Worm (Caenorhabditis elegans) whole organism, young adult: ENCODE results near the gene fbxa-39.
A peak's percentile ranks its signal among the peaks of the same experiment; 100 is the strongest.

Experiments used
- B0019.2 ChIP-seq: fragments of 200-800 bp; sonication (Bioruptor generic); conservative IDR thresholded peaks from 2 replicates; pipeline ENCODE4 v1.3.6; 2022; ENCODE audit warnings: missing genetic modification reagents, missing genetic modification characterization, missing compliant biosample characterization
- B0035.1 ChIP-seq: sonication (generic microtip); optimal IDR thresholded peaks from 2 replicates; lab custom pipeline; 2016; ENCODE audit warnings: missing genetic modification characterization, mild to moderate bottlenecking, missing compliant biosample characterization, missing genotype, missing genetic modification reagents
- F22D6.2 ChIP-seq: sonication (generic microtip); optimal IDR thresholded peaks from 2 replicates; lab custom pipeline; 2016; ENCODE audit warnings: mild to moderate bottlenecking, missing genetic modification characterization, missing compliant biosample characterization
- F23B12.7 ChIP-seq: sonication (generic microtip); optimal IDR thresholded peaks from 2 replicates; lab custom pipeline; 2017; ENCODE audit warnings: missing genetic modification characterization, mild to moderate bottlenecking, missing compliant biosample characterization, antibody characterized with exemption, moderate library complexity; ENCODE audit not compliant: insufficient read depth
- K11D2.4 ChIP-seq: fragments of 200-800 bp; sonication (Bioruptor generic); IDR thresholded peaks from 2 replicates; pipeline ENCODE4 v1.3.6; 2022; ENCODE audit warnings: missing genetic modification reagents, missing genetic modification characterization, missing compliant biosample characterization
- K12H6.12 ChIP-seq: fragments of 200-800 bp; sonication (Bioruptor generic); optimal IDR thresholded peaks from 2 replicates; lab custom pipeline; 2018; ENCODE audit warnings: mild to moderate bottlenecking, missing genetic modification characterization, missing compliant biosample characterization
- Y53F4B.3 ChIP-seq: fragments of 200-800 bp; sonication (Bioruptor generic); IDR thresholded peaks from 2 replicates; pipeline ENCODE4 v1.3.6; 2022; ENCODE audit warnings: missing genetic modification reagents, missing genetic modification characterization, missing compliant biosample characterization
- Y56A3A.18 ChIP-seq: fragments of 200-800 bp; sonication (Bioruptor generic); IDR thresholded peaks from 2 replicates; pipeline ENCODE4 v1.3.6; 2022; ENCODE audit warnings: missing genetic modification reagents, missing genetic modification characterization, missing compliant biosample characterization
- atf-7 ChIP-seq: sonication (generic microtip); optimal IDR thresholded peaks from 2 replicates; lab custom pipeline; 2017; ENCODE audit warnings: mild to moderate bottlenecking, missing genetic modification characterization, missing compliant biosample characterization
- attf-3 ChIP-seq: fragments of 200-800 bp; sonication (Bioruptor generic); conservative IDR thresholded peaks from 2 replicates; pipeline ENCODE4 v1.3.6; 2022; ENCODE audit warnings: missing genetic modification reagents, missing genetic modification characterization, missing compliant biosample characterization
- attf-6 ChIP-seq: fragments of 200-800 bp; sonication (Bioruptor generic); IDR thresholded peaks from 2 replicates; pipeline ENCODE4 v1.3.6; 2022; ENCODE audit warnings: missing genetic modification reagents, missing genetic modification characterization, missing compliant biosample characterization
- bed-1 ChIP-seq: fragments of 200-800 bp; sonication (Bioruptor generic); IDR thresholded peaks from 2 replicates; pipeline ENCODE4 v1.3.6; 2022; ENCODE audit warnings: missing genetic modification reagents, missing genetic modification characterization, missing compliant biosample characterization
- ccch-3 ChIP-seq: fragments of 200-800 bp; sonication (Bioruptor generic); optimal IDR thresholded peaks from 2 replicates; lab custom pipeline; 2018; ENCODE audit warnings: mild to moderate bottlenecking, missing genetic modification characterization, missing compliant biosample characterization
- ceh-40 ChIP-seq: fragments of 200-800 bp; sonication (Bioruptor generic); IDR thresholded peaks from 2 replicates; pipeline ENCODE4 v1.3.6; 2022; ENCODE audit warnings: missing genetic modification characterization, missing compliant biosample characterization
- ceh-58 ChIP-seq: fragments of 200-800 bp; sonication (Bioruptor generic); IDR thresholded peaks from 2 replicates; pipeline ENCODE4 v1.3.6; 2022; ENCODE audit warnings: missing genetic modification characterization, missing compliant biosample characterization
- ceh-91 ChIP-seq: fragments of 200-800 bp; sonication (Bioruptor generic); IDR thresholded peaks from 2 replicates; pipeline ENCODE4 v1.3.6; 2022; ENCODE audit warnings: missing genetic modification reagents, missing genetic modification characterization, missing compliant biosample characterization
- dpl-1 ChIP-seq: fragments of 150-350 bp; optimal IDR thresholded peaks from 2 replicates; lab custom pipeline; 2014; ENCODE audit warnings: missing biosample characterization, missing genetic modification reagents, missing genetic modification characterization
- egl-18 ChIP-seq: fragments of 200-800 bp; sonication (Bioruptor generic); IDR thresholded peaks from 2 replicates; pipeline ENCODE4 v1.3.6; 2022; ENCODE audit warnings: missing genetic modification reagents, missing genetic modification characterization, missing compliant biosample characterization
- egrh-3 ChIP-seq: fragments of 200-800 bp; sonication (Bioruptor generic); IDR thresholded peaks from 2 replicates; pipeline ENCODE4 v1.3.6; 2022; ENCODE audit warnings: missing genetic modification reagents, missing genetic modification characterization, missing compliant biosample characterization
- hlh-26 ChIP-seq: fragments of 200-800 bp; sonication (Bioruptor generic); conservative IDR thresholded peaks from 2 replicates; pipeline ENCODE4 v1.3.6; 2022; ENCODE audit warnings: missing genetic modification reagents, missing genetic modification characterization, missing compliant biosample characterization
- hmg-1.2 ChIP-seq: fragments of 200-800 bp; sonication (Bioruptor generic); IDR thresholded peaks from 2 replicates; pipeline ENCODE4 v1.3.6; 2022; ENCODE audit warnings: missing genetic modification reagents, missing genetic modification characterization, missing compliant biosample characterization
- lag-1 ChIP-seq: fragments of 200-800 bp; sonication (Bioruptor generic); IDR thresholded peaks from 2 replicates; pipeline ENCODE4 v1.3.6; 2022; ENCODE audit warnings: missing genetic modification reagents, missing genetic modification characterization, missing compliant biosample characterization
- lin-26 ChIP-seq: fragments of 200-800 bp; sonication (Bioruptor generic); IDR thresholded peaks from 2 replicates; pipeline ENCODE4 v1.3.6; 2022; ENCODE audit warnings: missing genetic modification reagents, missing genetic modification characterization, missing compliant biosample characterization
- lir-1 ChIP-seq: fragments of 200-800 bp; sonication (Bioruptor generic); conservative IDR thresholded peaks from 2 replicates; pipeline ENCODE4 v1.3.6; 2022; ENCODE audit warnings: missing genetic modification reagents, missing genetic modification characterization, missing compliant biosample characterization
- madf-3 ChIP-seq: fragments of 200-800 bp; sonication (Bioruptor generic); IDR thresholded peaks from 2 replicates; pipeline ENCODE4 v1.3.6; 2022; ENCODE audit warnings: missing genetic modification reagents, missing genetic modification characterization, missing compliant biosample characterization
- madf-8 ChIP-seq: fragments of 200-800 bp; sonication (Bioruptor generic); conservative IDR thresholded peaks from 2 replicates; pipeline ENCODE4 v1.3.6; 2022; ENCODE audit warnings: missing genetic modification reagents, missing genetic modification characterization, missing compliant biosample characterization
- nhr-80 ChIP-seq: sonication (generic microtip); optimal IDR thresholded peaks from 2 replicates; lab custom pipeline; 2016; ENCODE audit warnings: missing genetic modification characterization, missing compliant biosample characterization
- sea-2 ChIP-seq: fragments of 200-800 bp; sonication (Bioruptor generic); IDR thresholded peaks from 2 replicates; pipeline ENCODE4 v1.3.6; 2022; ENCODE audit warnings: missing genetic modification characterization, missing compliant biosample characterization
- snpc-1.3 ChIP-seq: sonication (generic microtip); optimal IDR thresholded peaks from 2 replicates; lab custom pipeline; 2017; ENCODE audit warnings: missing genetic modification characterization, mild to moderate bottlenecking, missing compliant biosample characterization, antibody characterized with exemption, moderate library complexity, missing genotype, missing genetic modification reagents; ENCODE audit not compliant: insufficient read depth
- snpc-3.4 ChIP-seq: sonication (generic microtip); optimal IDR thresholded peaks from 2 replicates; lab custom pipeline; 2017; ENCODE audit warnings: missing genetic modification characterization, mild to moderate bottlenecking, missing compliant biosample characterization, antibody characterized with exemption, moderate library complexity, missing genotype, missing genetic modification reagents
- somi-1 ChIP-seq: fragments of 200-800 bp; sonication (Bioruptor generic); optimal IDR thresholded peaks from 2 replicates; lab custom pipeline; 2018; ENCODE audit warnings: mild to moderate bottlenecking, missing genetic modification characterization, missing compliant biosample characterization
- unc-62 ChIP-seq: fragments of 150-350 bp; optimal IDR thresholded peaks from 2 replicates; lab custom pipeline; 2014; ENCODE audit warnings: missing biosample characterization, missing genetic modification reagents, missing genetic modification characterization
- xnd-1 ChIP-seq: sonication (generic microtip); optimal IDR thresholded peaks from 2 replicates; lab custom pipeline; 2016; ENCODE audit warnings: missing genotype, missing genetic modification reagents, missing genetic modification characterization, missing compliant biosample characterization
- zim-3 ChIP-seq: sonication (generic microtip); optimal IDR thresholded peaks from 2 replicates; lab custom pipeline; 2017; ENCODE audit warnings: mild to moderate bottlenecking, missing genetic modification characterization, moderate library complexity, missing compliant biosample characterization
- ztf-26 ChIP-seq: sonication (generic microtip); optimal IDR thresholded peaks from 2 replicates; lab custom pipeline; 2017; ENCODE audit warnings: missing genetic modification characterization, missing compliant biosample characterization

fbxa-39 gene

DNA sequence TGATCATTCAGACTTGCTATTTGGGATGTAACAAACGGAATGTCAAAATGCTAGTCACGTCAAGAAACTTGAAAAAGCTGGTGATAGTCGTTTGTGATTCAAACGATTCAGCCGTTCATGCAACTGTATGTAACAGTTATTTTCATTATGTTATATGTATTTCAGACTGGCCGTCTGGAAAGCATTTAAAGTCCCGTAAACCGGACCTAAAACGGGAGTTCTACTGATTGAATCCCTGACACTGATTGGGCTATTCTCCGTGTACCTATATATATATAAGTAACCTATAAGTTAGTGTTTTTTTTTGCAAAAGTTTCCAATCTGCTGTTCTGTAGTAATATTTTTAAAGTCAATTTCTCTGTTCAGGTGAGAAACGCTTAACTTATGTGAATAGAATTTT is 29.2 kb upstream of the fbxa-39 start:
- TF ChIP-seq Y56A3A.18 (no peak), ceh-58 (GFP tag; lab: Robert Waterston, UW) (no peak), madf-3 (GFP tag; lab: Robert Waterston, UW) (no peak), Y53F4B.3 (no peak), snpc-1.3 (tag; lab: Kevin White, UChicago) (no peak), F23B12.7 (tag; lab: Kevin White, UChicago) (no peak), ccch-3 (GFP tag; lab: Kevin White, UChicago) (no peak), B0019.2 (GFP tag; lab: Robert Waterston, UW) (no peak), ztf-26 (tag; lab: Kevin White, UChicago) (no peak), snpc-3.4 (tag; lab: Kevin White, UChicago) (no peak), attf-3 (GFP tag; lab: Robert Waterston, UW) (no peak)

DNA sequence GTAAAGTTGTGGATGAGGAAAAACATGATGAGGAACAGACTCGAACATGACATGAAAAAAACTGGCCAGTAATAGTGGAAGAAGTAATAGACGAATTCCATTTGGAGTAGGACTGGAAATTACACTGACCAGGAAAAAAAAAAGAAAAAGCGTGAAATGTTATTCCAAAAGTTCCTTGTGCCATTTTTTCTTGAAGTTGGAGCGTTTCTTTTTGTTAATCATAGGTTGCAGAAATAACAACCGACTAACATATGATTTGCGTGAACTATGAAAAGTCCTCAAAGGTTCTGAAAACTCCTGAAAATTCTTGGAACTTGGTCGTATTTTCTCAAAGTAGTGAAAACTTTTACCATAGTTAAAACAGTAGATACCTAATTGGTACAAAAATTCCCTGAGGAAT is 27.1 kb upstream of the fbxa-39 start, which contains the start of gene srd-67:
TSS of gene srd-67 (minus strand) at position 101 of the 400 bp plus-strand sequence.
- TF ChIP-seq lir-1 (GFP tag; lab: Robert Waterston, UW) (no peak), egl-18 (GFP tag; lab: Robert Waterston, UW) (no peak), F22D6.2 (tag; lab: Kevin White, UChicago) (no peak), atf-7 (tag; lab: Kevin White, UChicago) (no peak)

DNA sequence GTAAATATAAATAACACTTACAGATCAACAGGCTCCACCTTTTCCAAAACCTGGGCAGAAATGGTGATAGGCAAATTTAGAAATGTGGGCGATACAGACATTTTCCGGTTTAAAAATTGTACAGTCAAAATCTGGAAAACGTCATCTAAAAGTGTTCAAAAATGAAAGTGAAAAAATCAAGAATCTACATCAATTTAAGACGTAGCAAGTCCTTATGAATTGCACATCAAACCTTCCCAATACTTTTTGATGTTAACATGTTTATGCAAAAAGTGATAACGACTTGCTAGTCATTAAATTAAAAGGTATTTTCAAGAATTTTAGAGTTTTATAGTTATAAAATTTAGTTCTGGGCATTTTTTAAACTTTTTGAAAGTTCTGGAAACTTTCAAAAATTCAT is 21.5 kb upstream of the fbxa-39 start, which contains the start of gene fbxa-7:
TSS of gene fbxa-7 (minus strand) at position 101 of the 400 bp plus-strand sequence.
- no peak for TF ChIP-seq hlh-26 (GFP tag; lab: Robert Waterston, UW)
- no peak for TF ChIP-seq xnd-1
- TF ChIP-seq somi-1 (GFP tag; lab: Kevin White, UChicago) = no peak
- TF ChIP-seq sea-2 = no peak
- no peak for TF ChIP-seq K12H6.12 (tag; lab: Kevin White, UChicago)
- no peak for TF ChIP-seq B0035.1 (tag; lab: Kevin White, UChicago)
- TF ChIP-seq madf-8 (GFP tag; lab: Robert Waterston, UW) = no peak
- no peak for TF ChIP-seq K11D2.4 (GFP tag; lab: Robert Waterston, UW)
- TF ChIP-seq egrh-3 (GFP tag; lab: Robert Waterston, UW) = no peak
- TF ChIP-seq attf-3 (GFP tag; lab: Robert Waterston, UW) = no peak
- TF ChIP-seq unc-62 (GFP tag; lab: Kevin White, UChicago) = no peak
- TF ChIP-seq lin-26 (GFP tag; lab: Robert Waterston, UW) = no peak
- TF ChIP-seq zim-3 (tag; lab: Kevin White, UChicago) = no peak
- no peak for TF ChIP-seq ceh-40 (GFP tag; lab: Robert Waterston, UW)
- TF ChIP-seq madf-3 (GFP tag; lab: Robert Waterston, UW) = no peak
- TF ChIP-seq lag-1 = no peak
- TF ChIP-seq ceh-91 (GFP tag; lab: Robert Waterston, UW) = no peak
- no peak for TF ChIP-seq dpl-1
- no peak for TF ChIP-seq attf-6 (GFP tag; lab: Robert Waterston, UW)
- no peak for TF ChIP-seq bed-1 (GFP tag; lab: Robert Waterston, UW)

- TF ChIP-seq nhr-80 (peak; percentile 26), hmg-1.2 (GFP tag; lab: Robert Waterston, UW) (no peak)
Measured at ce11 chrIII:2253027-2253499, 19.8 kb upstream of the fbxa-39 start, which contains the start of gene fbxa-73. Gene fbxa-73, plus strand, starts transcription at chrIII:2253449.
